Worm (Caenorhabditis elegans): Measurements from ENCODE around the gene ceh-10.
A peak's percentile ranks its signal among the peaks of the same experiment; 100 is the strongest.

Gene ceh-10

DNA sequence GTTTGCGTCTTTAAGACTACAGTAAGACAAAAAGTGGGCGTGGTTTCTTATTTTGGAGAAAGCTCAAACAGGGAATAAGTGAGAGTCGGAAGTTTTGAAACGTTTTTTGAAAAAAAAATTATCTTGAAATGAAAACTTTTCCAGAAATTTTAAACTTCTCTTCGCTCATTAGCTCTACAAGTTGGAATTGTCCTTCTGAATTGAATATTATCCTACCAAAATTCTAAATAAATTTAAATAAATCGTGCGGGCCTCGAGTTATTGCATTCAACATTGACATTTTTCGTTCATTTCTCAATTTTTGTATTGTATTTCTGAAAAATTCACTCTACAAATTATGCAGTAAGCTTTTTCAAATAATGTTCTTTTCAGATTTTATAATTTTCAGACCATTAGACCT lies 6.4 kb downstream of the ceh-10 start, which contains the start of gene R12B2.3:
R12B2.3 (plus strand) TSS at position 301 of the 400 bp plus-strand sequence.
- TF ChIP-seq W03F9.2 (tag; optimal IDR thresholded peaks at IDR 0.05) (no peak), him-1 (tag; optimal IDR thresholded peaks at IDR 0.05) (no peak), dao-5 (tag; optimal IDR thresholded peaks at IDR 0.05) (no peak)

DNA sequence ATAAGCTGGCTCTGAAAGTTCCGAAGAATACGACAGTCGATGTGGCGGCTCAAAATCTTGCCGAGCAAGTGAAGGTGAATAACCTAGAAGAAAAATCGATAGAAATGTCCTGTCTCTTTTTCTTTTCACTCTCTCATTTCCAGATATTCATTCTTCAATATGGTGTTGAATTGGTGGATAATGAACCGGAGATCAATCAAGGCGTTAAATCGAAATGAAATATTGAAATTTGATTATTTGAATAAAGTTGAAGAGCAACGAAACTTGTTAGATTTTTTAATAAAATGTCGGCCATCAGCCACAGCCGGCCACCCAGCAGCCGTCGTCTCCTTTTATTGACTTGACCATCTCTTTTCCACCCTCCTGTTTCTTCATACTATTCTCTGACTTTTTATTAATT lies 7.9 kb downstream of the ceh-10 start, which contains the start of gene R12B2.2:
R12B2.2 (plus strand) TSS at position 301 of the 400 bp plus-strand sequence.
- TF ChIP-seq dao-5 (tag; optimal IDR thresholded peaks at IDR 0.05) (no peak), him-1 (tag; optimal IDR thresholded peaks at IDR 0.05) (no peak), W03F9.2 (tag; optimal IDR thresholded peaks at IDR 0.05) (no peak)

DNA sequence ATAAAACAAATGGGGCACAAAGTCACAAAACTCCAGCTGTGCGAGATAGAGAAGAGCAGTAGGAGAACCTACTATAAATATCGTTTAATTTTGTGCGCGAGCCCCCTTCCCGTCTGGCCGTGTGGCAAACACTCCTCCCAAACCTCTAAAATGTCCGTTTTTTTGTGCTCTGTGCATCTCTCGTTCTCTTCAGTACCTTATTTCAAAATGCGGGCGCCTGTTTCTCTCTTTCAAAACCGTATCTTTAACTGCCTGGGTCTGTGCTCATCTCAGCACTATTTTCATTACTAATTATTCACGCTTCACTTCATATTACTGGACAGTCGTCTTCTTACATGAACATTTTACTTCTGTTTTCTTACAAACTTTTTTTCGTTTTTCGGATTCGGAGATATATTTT lies 11.2 kb downstream of the ceh-10 start:
- no peak for TF ChIP-seq dao-5 (tag; optimal IDR thresholded peaks at IDR 0.05)
- TF ChIP-seq him-1 (tag; optimal IDR thresholded peaks at IDR 0.05), result no peak
- TF ChIP-seq W03F9.2 (tag; optimal IDR thresholded peaks at IDR 0.05), result no peak

DNA sequence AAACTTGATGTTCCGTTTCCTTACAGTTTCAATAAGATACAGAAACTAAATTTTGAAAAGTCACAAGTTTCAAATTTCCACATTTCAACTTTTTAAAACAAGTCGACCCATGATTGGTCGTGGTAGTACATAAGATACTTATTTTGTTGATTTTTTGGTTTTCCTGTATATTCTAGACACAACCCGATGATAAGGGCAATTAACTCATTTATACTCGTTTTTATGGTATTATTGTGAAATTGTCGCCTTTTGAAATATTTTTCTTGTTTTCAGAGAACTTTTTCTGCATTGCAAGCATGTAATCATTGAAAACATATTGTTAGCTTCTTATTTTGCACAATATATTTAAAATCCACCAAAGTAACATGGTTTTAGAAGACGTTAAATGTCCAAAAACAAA lies 13.1 kb downstream of the ceh-10 start:
- TF ChIP-seq W03F9.2 (tag; optimal IDR thresholded peaks at IDR 0.05) (no peak), dao-5 (tag; optimal IDR thresholded peaks at IDR 0.05) (no peak), him-1 (tag; optimal IDR thresholded peaks at IDR 0.05) (no peak)

DNA sequence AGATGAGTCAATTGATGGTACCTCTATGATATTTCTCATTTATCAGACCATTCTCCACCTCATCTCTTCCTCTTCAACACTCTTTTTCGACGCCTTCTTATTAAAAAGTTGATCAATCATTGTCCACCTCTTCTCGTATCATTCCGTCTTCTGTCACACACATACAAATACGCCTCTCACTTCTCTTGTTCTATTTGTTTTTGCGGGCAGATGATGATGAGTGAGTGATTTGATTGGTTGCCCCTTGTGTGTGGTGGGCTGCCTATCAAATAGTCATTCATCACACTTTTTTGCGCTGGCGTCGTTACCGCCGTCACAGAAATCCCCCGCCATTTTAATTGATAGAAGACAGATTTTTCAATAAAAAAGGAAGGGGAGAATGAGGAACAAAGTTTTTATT lies 13.8 kb downstream of the ceh-10 start:
- TF ChIP-seq W03F9.2 (tag; optimal IDR thresholded peaks at IDR 0.05), result no peak
- TF ChIP-seq him-1 (tag; optimal IDR thresholded peaks at IDR 0.05), result no peak
- TF ChIP-seq dao-5 (tag; optimal IDR thresholded peaks at IDR 0.05), result no peak

DNA sequence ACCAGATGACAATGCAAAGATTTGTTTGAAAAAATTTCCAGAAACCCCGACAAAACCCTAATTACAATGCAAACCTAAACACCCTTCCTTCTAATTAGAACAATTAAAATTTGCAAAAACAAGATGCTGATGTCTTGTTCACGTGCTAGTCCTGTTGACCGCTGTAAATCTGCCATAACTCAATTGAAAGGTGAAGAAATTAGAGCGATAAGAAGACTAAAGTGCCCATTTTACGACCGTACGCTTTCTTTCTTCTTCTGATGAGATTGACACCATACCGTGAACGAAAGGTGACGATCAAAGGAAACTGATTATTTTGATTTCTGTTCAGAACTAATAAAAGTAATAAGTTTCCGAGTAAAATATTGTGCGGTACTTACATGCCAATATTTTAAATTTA lies 14.7 kb downstream of the ceh-10 start:
- no peak for TF ChIP-seq dao-5 (tag; optimal IDR thresholded peaks at IDR 0.05)
- peak; percentile 1 for TF ChIP-seq W03F9.2 (tag; optimal IDR thresholded peaks at IDR 0.05)

DNA sequence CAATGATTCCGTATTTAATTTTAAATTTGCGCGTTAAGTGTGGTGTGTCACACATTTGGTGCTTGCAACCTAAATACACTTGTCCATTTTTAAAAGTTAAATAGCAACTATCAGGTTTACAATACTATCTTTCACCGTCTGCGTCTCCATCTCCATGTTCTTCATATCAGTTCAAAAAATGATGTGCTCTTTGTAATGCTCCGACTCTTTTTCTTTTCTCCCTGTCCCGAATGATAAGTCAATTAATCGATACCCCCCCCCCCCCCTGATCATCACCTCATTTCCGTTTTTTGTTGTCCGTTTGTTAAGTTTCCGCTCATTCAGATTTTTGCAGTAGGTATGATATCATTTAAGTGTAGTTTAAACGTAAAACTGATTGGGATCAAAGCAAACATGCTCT lies 15.3 kb downstream of the ceh-10 start:
- TF ChIP-seq W03F9.2 (tag; optimal IDR thresholded peaks at IDR 0.05), result no peak
- TF ChIP-seq him-1 (tag; optimal IDR thresholded peaks at IDR 0.05), result no peak
- TF ChIP-seq dao-5 (tag; optimal IDR thresholded peaks at IDR 0.05), result no peak

DNA sequence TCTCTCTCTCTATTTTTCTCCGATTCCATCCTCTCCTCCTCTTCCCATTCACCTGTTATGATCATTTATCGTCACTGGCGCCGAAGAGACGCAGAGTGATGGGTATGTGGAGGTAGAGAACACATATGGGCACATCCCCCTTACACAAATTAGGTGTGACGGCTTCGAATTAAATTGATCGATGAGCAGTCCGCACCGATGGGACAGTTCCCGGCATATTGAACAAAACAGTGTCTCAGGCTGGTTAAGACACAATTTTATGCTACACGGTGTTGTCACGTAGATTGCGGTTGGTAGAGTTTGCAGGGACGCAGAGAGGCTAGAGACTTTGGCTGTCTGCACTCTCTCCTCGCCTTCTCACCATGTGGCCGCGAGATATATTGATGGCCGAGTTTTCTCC lies 16.0 kb downstream of the ceh-10 start, which contains the start of gene R12B2.7:
R12B2.7 (plus strand) TSS at position 247 of the 400 bp plus-strand sequence.
- TF ChIP-seq W03F9.2 (tag; optimal IDR thresholded peaks at IDR 0.05) (no peak), dao-5 (tag; optimal IDR thresholded peaks at IDR 0.05) (no peak), him-1 (tag; optimal IDR thresholded peaks at IDR 0.05) (no peak)

DNA sequence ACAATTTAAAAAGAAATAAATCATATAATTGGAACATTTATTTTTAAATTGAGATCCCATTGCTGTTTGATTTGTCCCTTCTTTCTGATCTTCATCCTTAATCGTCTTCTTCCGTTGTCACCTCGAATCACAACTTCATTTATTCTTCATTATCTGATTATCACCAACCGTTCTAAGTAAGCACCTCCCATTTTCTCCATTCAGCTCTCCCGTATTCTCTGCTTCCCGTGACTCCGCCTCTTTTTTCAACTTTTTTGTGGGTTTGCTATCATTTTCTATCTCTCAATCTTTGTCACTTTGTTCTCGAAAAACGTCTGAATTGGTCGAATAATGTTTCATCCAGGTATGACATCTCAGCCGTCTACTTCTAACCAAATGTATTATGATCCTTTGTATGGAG lies 17.1 kb downstream of the ceh-10 start, which contains the start of gene sma-4:
sma-4 (plus strand) TSS at position 301 of the 400 bp plus-strand sequence.
- TF ChIP-seq dao-5 (tag; optimal IDR thresholded peaks at IDR 0.05), result no peak
- TF ChIP-seq him-1 (tag; optimal IDR thresholded peaks at IDR 0.05), result no peak
- TF ChIP-seq W03F9.2 (tag; optimal IDR thresholded peaks at IDR 0.05), result no peak

DNA sequence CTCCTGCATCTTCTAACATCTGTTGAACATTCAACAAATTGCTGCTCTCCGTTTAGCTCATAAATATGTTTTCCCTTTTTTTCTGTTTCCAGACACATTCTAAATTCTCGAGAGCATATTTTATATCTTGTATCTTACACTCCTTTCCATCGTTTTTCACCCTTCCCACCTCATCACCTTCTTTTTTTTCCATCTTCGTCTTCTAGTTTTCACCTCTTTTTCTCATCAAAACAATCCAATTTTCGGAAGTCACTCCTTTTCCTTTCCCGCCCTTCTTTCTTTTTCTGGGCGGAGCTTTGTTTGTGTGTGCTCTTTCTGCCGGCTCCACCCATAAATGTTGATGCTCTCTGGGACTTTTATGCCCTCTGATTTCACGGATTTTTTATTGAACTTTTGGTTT lies 24.0 kb downstream of the ceh-10 start:
- TF ChIP-seq W03F9.2 (tag; optimal IDR thresholded peaks at IDR 0.05), result no peak
- TF ChIP-seq dao-5 (tag; optimal IDR thresholded peaks at IDR 0.05), result no peak
- TF ChIP-seq him-1 (tag; optimal IDR thresholded peaks at IDR 0.05), result no peak

DNA sequence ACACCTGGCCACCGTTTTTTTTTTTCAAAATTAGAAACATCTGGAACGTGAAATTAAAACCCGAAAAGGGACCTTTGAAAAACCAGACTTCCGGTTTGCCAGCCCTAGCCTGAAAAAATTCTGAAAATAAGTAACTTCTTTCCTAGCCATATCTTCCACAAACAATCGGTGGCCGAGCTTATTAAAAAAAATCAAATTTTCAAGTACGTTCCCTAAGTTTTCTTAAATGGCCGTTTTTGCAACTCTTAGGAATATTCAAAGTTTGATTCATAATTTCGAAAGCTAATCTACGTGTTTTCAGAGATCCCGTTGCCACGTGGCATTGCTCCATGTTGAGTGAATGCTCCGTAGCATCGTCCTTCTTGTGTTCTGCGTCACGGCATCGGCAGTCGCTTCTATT lies 24.8 kb downstream of the ceh-10 start, which contains the start of gene R12B2.8:
R12B2.8 (plus strand) TSS at position 301 of the 400 bp plus-strand sequence.
- no peak for TF ChIP-seq W03F9.2 (tag; optimal IDR thresholded peaks at IDR 0.05)
- TF ChIP-seq dao-5 (tag; optimal IDR thresholded peaks at IDR 0.05), result no peak
- TF ChIP-seq him-1 (tag; optimal IDR thresholded peaks at IDR 0.05), result no peak

DNA sequence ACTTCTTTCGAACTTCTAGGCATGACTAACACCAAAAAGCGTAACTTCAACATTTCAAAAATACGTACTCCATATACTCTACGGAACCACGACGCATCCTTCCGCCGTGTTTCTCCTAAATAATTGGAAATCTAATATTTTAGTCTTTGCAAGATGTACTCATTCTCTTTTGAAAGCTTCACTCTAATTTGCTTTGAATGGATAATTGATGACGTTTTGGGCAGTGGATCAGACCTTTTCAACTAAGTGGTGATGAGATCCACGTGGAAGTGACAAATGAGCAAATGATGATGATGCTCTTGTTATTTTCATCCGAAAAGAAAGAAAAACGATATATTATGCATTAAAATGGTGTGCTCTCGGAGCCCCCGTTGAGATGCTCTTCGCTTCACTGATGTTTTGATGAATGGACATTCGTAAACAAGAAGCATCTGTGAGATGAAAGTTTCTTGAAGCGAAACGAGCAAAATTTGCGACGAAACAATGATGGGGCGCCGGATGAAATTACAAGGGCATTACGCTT lies 25.7 kb downstream of the ceh-10 start:
- TF ChIP-seq dao-5 (tag; optimal IDR thresholded peaks at IDR 0.05) (no peak), him-1 (tag; optimal IDR thresholded peaks at IDR 0.05) (no peak), W03F9.2 (tag; optimal IDR thresholded peaks at IDR 0.05) (no peak)

DNA sequence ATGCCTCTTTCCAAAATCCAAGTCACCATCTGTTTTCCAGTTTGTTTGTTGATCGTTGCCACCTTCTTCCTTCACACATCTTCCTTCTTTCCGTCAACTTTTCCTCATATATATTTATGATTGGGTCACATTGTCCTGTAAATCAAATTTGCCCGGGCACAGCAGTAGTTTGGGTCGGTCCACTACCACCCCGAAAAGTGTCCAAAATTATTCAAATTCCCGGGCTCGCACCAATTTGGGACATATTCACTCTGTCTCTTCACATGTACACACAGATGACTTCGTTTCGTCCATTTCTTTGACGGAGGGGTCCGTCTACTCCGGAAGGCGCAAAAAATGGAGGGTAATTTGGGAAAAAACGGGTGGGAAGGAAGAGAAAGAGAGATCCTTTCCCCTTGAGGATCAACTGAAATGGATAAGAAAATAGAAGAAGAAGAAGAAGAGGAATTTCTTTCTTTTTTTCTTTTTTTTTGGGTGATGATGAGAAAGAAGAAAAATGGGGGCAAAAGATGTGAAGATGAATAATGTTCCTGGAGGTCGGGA lies 28.1 kb downstream of the ceh-10 start:
- TF ChIP-seq W03F9.2 (tag; optimal IDR thresholded peaks at IDR 0.05) (no peak), him-1 (tag; optimal IDR thresholded peaks at IDR 0.05) (peak; percentile 39)

DNA sequence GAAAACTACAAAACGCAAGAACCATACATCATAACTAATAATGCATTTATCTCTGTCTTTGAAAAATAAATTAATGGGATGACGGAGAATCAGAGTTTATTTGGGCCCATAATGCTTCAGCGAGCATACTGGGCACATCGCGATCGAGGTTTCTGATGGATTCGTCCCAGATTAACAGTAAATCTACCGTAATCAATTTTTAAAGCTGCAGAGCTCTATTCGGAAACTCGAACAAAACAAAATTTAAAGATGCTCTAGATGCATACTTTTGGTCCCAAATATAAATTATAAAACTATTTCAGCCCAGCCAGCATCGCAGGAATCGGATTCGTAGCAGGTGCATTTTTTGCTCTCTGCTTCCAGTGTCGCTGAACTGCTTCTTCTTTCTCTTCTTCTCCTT lies 29.2 kb downstream of the ceh-10 start:
- TF ChIP-seq W03F9.2 (tag; optimal IDR thresholded peaks at IDR 0.05) (no peak), him-1 (tag; optimal IDR thresholded peaks at IDR 0.05) (no peak)

DNA sequence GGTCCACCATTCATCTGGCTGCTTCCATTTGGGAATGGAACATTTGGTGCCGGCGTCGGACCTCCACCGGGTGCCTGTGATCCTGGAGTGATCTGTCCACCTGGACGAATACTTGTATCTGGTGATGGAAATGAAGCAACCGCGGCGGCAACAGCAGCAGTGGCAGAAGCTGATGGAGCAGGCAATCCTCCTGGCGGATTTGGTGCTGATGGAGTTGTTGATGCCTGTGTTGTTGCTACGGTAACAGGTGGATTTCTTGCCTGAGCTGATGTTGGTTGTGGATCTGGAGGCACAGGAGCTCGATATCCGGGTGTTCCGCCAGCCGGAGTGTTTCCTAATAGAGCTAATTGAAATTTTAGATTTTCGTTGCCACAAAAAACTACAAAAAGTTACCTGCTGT lies 33.6 kb downstream of the ceh-10 start:
- TF ChIP-seq dao-5 (tag; optimal IDR thresholded peaks at IDR 0.05) (no peak), him-1 (tag; optimal IDR thresholded peaks at IDR 0.05) (no peak), W03F9.2 (tag; optimal IDR thresholded peaks at IDR 0.05) (no peak)

Data from whole organism, L4/young adult.